Fruit fly (Drosophila melanogaster) whole organism: Measurements from ENCODE around the gene SLIRP1.

ENCODE experiments used
- CG8478 ChIP-seq: fragments of >200 bp; optimal IDR thresholded peaks from 2 replicates; lab custom pipeline; 2018; ENCODE audit warnings: inconsistent platforms
- Dll ChIP-seq: fragments of >200 bp; optimal IDR thresholded peaks from 2 replicates; lab custom pipeline; 2017
- EcR ChIP-seq, 2 experiments: fragments of >200 bp; optimal IDR thresholded peaks; 2 replicates each; lab custom pipeline; 2017; ENCODE audit warnings: missing biosample characterization in 2 of 2, missing genetic modification characterization in 2 of 2, missing genetic modification reagents in 2 of 2
- pan ChIP-seq: fragments of >200 bp; optimal IDR thresholded peaks from 2 replicates; lab custom pipeline; 2017
- psq ChIP-seq: fragments of >200 bp; optimal IDR thresholded peaks from 2 replicates; lab custom pipeline; 2017
- usp ChIP-seq: fragments of >200 bp; optimal IDR thresholded peaks from 2 replicates; lab custom pipeline; 2017; ENCODE audit warnings: missing biosample characterization, missing genetic modification characterization, mixed read lengths

The SLIRP1 gene

dm6 chrX:21345036-21345500 is 26.0 kb upstream of the SLIRP1 start, which contains the start of gene dod:
Gene dod (plus strand): TSS chrX:21345358.
- no peak for TF ChIP-seq pan (lab: Kevin White, UChicago)

- TF ChIP-seq CG8478: no peak
- TF ChIP-seq usp (GFP tag; lab: Kevin White, UChicago): no peak
- no peak for TF ChIP-seq EcR (GFP tag; optimal IDR thresholded peaks at IDR 0.05; lab: Kevin White, UChicago)
- no peak for TF ChIP-seq pan (lab: Kevin White, UChicago)
- no peak for TF ChIP-seq Dll (lab: Kevin White, UChicago)
- no peak for TF ChIP-seq psq (lab: Kevin White, UChicago)
These were observed 20.4 kb upstream of the SLIRP1 start, which contains the start of the genes tty and fliI for dm6 chrX:21339476-21339931. Gene tty (minus strand): TSS chrX:21339676. Gene fliI (plus strand): TSS chrX:21339741.

- no peak for TF ChIP-seq usp (GFP tag; lab: Kevin White, UChicago)
- no peak for TF ChIP-seq CG8478
- no peak for TF ChIP-seq Dll (lab: Kevin White, UChicago)
- no peak for TF ChIP-seq EcR (GFP tag; optimal IDR thresholded peaks at IDR 0.05; lab: Kevin White, UChicago)
These were observed 19.1 kb upstream of the SLIRP1 start for dm6 chrX:21338153-21338552.

dm6 chrX:21337057-21337456 is 18.0 kb upstream of the SLIRP1 start:
- no peak for TF ChIP-seq EcR (GFP tag; optimal IDR thresholded peaks at IDR 0.05; lab: Kevin White, UChicago)
- TF ChIP-seq Dll (lab: Kevin White, UChicago): no peak
- no peak for TF ChIP-seq pan (lab: Kevin White, UChicago)

- TF ChIP-seq usp (GFP tag; lab: Kevin White, UChicago) (no peak), pan (lab: Kevin White, UChicago) (no peak), psq (lab: Kevin White, UChicago) (no peak), Dll (lab: Kevin White, UChicago) (no peak), CG8478 (no peak), EcR (GFP tag; optimal IDR thresholded peaks at IDR 0.05; lab: Kevin White, UChicago) (no peak)
These were observed 15.5 kb upstream of the SLIRP1 start for dm6 chrX:21334522-21335104.

- TF ChIP-seq Dll (lab: Kevin White, UChicago) (no peak), usp (GFP tag; lab: Kevin White, UChicago) (no peak), EcR (GFP tag; optimal IDR thresholded peaks at IDR 0.05; lab: Kevin White, UChicago) (no peak), psq (lab: Kevin White, UChicago) (no peak), CG8478 (no peak), pan (lab: Kevin White, UChicago) (no peak)
These were observed 14.0 kb upstream of the SLIRP1 start for dm6 chrX:21333135-21333534.

- no peak for TF ChIP-seq usp (GFP tag; lab: Kevin White, UChicago)
- TF ChIP-seq psq (lab: Kevin White, UChicago): no peak
These were observed 5.0 kb upstream of the SLIRP1 start, which contains the start of the genes Dd and CG1486 for dm6 chrX:21323933-21324688. Gene Dd (minus strand): TSS chrX:21324009. Gene CG1486 (plus strand): TSS chrX:21324046.

- TF ChIP-seq CG8478: no peak
- no peak for TF ChIP-seq pan (lab: Kevin White, UChicago)
These were observed 4.1 kb upstream of the SLIRP1 start for dm6 chrX:21323171-21323695.

dm6 chrX:21322289-21322981 is 3.3 kb upstream of the SLIRP1 start:
- TF ChIP-seq usp (GFP tag; lab: Kevin White, UChicago) (no peak), CG8478 (no peak), pan (lab: Kevin White, UChicago) (no peak), Dll (lab: Kevin White, UChicago) (no peak), psq (lab: Kevin White, UChicago) (no peak), EcR (GFP tag; optimal IDR thresholded peaks at IDR 0.05; lab: Kevin White, UChicago) (no peak)

dm6 chrX:21317422-21317821 is 1.7 kb downstream of the SLIRP1 start, which contains the start of gene CG1801:
Gene CG1801 (minus strand): TSS chrX:21317522.
- no peak for TF ChIP-seq Dll (lab: Kevin White, UChicago)
- TF ChIP-seq pan (lab: Kevin White, UChicago): no peak
- no peak for TF ChIP-seq CG8478
- TF ChIP-seq usp (GFP tag; lab: Kevin White, UChicago): no peak
- TF ChIP-seq psq (lab: Kevin White, UChicago): no peak
- no peak for TF ChIP-seq EcR (GFP tag; optimal IDR thresholded peaks at IDR 0.05; lab: Kevin White, UChicago)

dm6 chrX:21315852-21316251 is 3.2 kb downstream of the SLIRP1 start, which contains the start of gene Rpt6:
Gene Rpt6 (plus strand): TSS chrX:21316052.
- no peak for TF ChIP-seq Dll (lab: Kevin White, UChicago)
- no peak for TF ChIP-seq psq (lab: Kevin White, UChicago)
- no peak for TF ChIP-seq EcR (GFP tag; optimal IDR thresholded peaks at IDR 0.05; lab: Kevin White, UChicago)
- no peak for TF ChIP-seq usp (GFP tag; lab: Kevin White, UChicago)
- TF ChIP-seq CG8478: no peak
- no peak for TF ChIP-seq pan (lab: Kevin White, UChicago)
